Worm (Caenorhabditis elegans) whole organism, L2 larva: ENCODE measurements around the gene K07E1.1.

Experiments used
- ceh-82 ChIP-seq: fragments of 150-350 bp; optimal IDR thresholded peaks from 2 replicates; lab custom pipeline; 2014; ENCODE audit warnings: missing biosample characterization, missing genetic modification characterization
- dmd-4 ChIP-seq: sonication (generic microtip); optimal IDR thresholded peaks from 2 replicates; lab custom pipeline; 2017; ENCODE audit warnings: missing biosample characterization, missing genetic modification characterization
- elt-3 ChIP-seq: sonication (generic microtip); optimal IDR thresholded peaks from 2 replicates; lab custom pipeline; 2017; ENCODE audit warnings: missing biosample characterization, missing genetic modification characterization
- fos-1 ChIP-seq: fragments of 150-350 bp; optimal IDR thresholded peaks from 2 replicates; lab custom pipeline; 2014; ENCODE audit warnings: missing biosample characterization, missing genetic modification characterization
- lsy-2 ChIP-seq, 2 experiments: fragments of 150-350 bp in 1 of 2; sonication (generic microtip) in 1 of 2; optimal IDR thresholded peaks; 2 replicates each; lab custom pipeline; 2014 to 2017; ENCODE audit warnings: missing biosample characterization in 2 of 2, missing genetic modification characterization in 2 of 2
- mab-5 ChIP-seq: fragments of 150-350 bp; optimal IDR thresholded peaks from 2 replicates; lab custom pipeline; 2014; ENCODE audit warnings: missing biosample characterization, missing genetic modification characterization
- nhr-23 ChIP-seq: fragments of 150-350 bp; optimal IDR thresholded peaks from 2 replicates; lab custom pipeline; 2014; ENCODE audit warnings: missing biosample characterization, missing genetic modification reagents, missing genetic modification characterization
- snpc-4 ChIP-seq: fragments of 150-350 bp; optimal IDR thresholded peaks from 2 replicates; lab custom pipeline; 2014; ENCODE audit warnings: missing biosample characterization, missing genetic modification characterization
- unc-39 ChIP-seq: fragments of 150-350 bp; optimal IDR thresholded peaks from 2 replicates; lab custom pipeline; 2014; ENCODE audit warnings: missing biosample characterization, missing genetic modification characterization

DNA sequence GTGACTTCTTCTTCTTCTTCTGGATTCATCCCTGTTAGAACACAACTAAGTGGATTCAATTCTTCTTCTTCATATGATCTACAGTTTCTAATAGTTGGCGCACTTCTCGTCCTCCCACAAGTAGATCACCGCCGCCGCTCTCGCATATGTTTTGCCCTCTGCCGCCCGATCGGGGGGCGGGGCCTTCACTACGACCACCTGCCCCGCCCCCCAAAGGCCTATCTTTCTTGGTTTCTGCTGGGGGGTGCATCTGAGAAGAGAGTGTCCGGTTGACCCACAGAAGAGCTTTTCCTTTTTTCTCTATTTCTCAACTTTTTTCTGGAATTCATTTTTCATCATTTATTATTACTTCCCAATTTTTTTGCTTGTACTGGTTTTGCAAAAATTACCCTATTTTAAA, 20.2 kb downstream of the K07E1.1 start:
- TF ChIP-seq snpc-4 (no peak), mab-5 (tag; lab: Kevin White, UChicago) (no peak), dmd-4 (tag; lab: Kevin White, UChicago) (no peak), elt-3 (tag; lab: Kevin White, UChicago) (no peak), fos-1 (tag; lab: Kevin White, UChicago) (no peak), unc-39 (no peak), lsy-2 (tag; optimal IDR thresholded peaks at IDR 0.05; lab: Kevin White, UChicago) (no peak), nhr-23 (tag; lab: Kevin White, UChicago) (no peak), ceh-82 (tag; lab: Kevin White, UChicago) (no peak)
